Worm (Caenorhabditis elegans) whole organism, early embryonic: ENCODE measurements around the gene ceh-92.

Source experiments
- aly-1 ChIP-seq: sonication (generic microtip); optimal IDR thresholded peaks from 2 replicates; lab custom pipeline; 2016; ENCODE audit warnings: missing genetic modification characterization, missing compliant biosample characterization
- ama-1 ChIP-seq: fragments of 150-350 bp; optimal IDR thresholded peaks from 2 replicates; lab custom pipeline; 2014
- ceh-13 ChIP-seq: fragments of 200-800 bp; sonication (Bioruptor generic); optimal IDR thresholded peaks from 2 replicates; lab custom pipeline; 2018; ENCODE audit warnings: mild to moderate bottlenecking, missing genetic modification characterization, missing compliant biosample characterization
- ets-7 ChIP-seq: sonication (generic microtip); optimal IDR thresholded peaks from 2 replicates; lab custom pipeline; 2016; ENCODE audit warnings: missing genotype, missing genetic modification characterization, missing compliant biosample characterization
- tbx-11 ChIP-seq: fragments of 200-800 bp; sonication (Bioruptor generic); IDR thresholded peaks from 2 replicates; pipeline ENCODE4 v1.3.6; 2022; ENCODE audit warnings: missing genetic modification characterization, missing compliant biosample characterization
- tra-4 ChIP-seq: sonication (generic microtip); optimal IDR thresholded peaks from 2 replicates; lab custom pipeline; 2017; ENCODE audit warnings: missing genetic modification characterization, missing compliant biosample characterization

ce11 chrIII:11544947-11545346 is 36.5 kb upstream of the ceh-92 start:
- TF ChIP-seq ama-1 (lab: Kevin White, UChicago): no peak
- no peak for TF ChIP-seq ceh-13
- TF ChIP-seq tra-4: no peak
- no peak for TF ChIP-seq aly-1 (tag; lab: Kevin White, UChicago)
- no peak for TF ChIP-seq tbx-11 (GFP tag; lab: Robert Waterston, UW)
- TF ChIP-seq ets-7 (tag; lab: Kevin White, UChicago): no peak
